Fruit fly (Drosophila melanogaster) whole organism, embryonic: ENCODE results near the gene Rtnl1.

ENCODE experiments used
- Abd-B ChIP-seq: fragments of 200-800 bp; sonication (Bioruptor generic); optimal IDR thresholded peaks from 2 replicates; lab custom pipeline; 2018; ENCODE audit warnings: missing biosample characterization, mild to moderate bottlenecking, missing genetic modification characterization, moderate library complexity
- B-H2 ChIP-seq: fragments of 200-800 bp; sonication (Bioruptor generic); optimal IDR thresholded peaks from 2 replicates; lab custom pipeline; 2018; ENCODE audit warnings: missing biosample characterization, mild to moderate bottlenecking, missing genetic modification characterization
- CG11723 ChIP-seq: fragments of 200-800 bp; sonication (Bioruptor generic); optimal IDR thresholded peaks from 2 replicates; lab custom pipeline; 2017; ENCODE audit warnings: missing biosample characterization, mild to moderate bottlenecking, missing genetic modification characterization
- CG12155 ChIP-seq: fragments of 200-800 bp; sonication (Bioruptor generic); optimal IDR thresholded peaks from 3 replicates; lab custom pipeline; 2016; ENCODE audit warnings: missing biosample characterization, missing genetic modification characterization
- CG1233 ChIP-seq: fragments of 200-800 bp; sonication (Bioruptor generic); optimal IDR thresholded peaks from 4 replicates; lab custom pipeline; 2018; ENCODE audit warnings: missing biosample characterization, mild to moderate bottlenecking, missing genetic modification characterization
- CG15601 ChIP-seq: fragments of 200-800 bp; sonication (Bioruptor generic); optimal IDR thresholded peaks from 3 replicates; lab custom pipeline; 2019; ENCODE audit warnings: missing biosample characterization, mild to moderate bottlenecking, missing genetic modification characterization, moderate library complexity
- CG17829 ChIP-seq: fragments of 200-800 bp; optimal IDR thresholded peaks from 2 replicates; lab custom pipeline; 2019; ENCODE audit warnings: missing biosample characterization, mild to moderate bottlenecking, missing genetic modification characterization, moderate library complexity
- CG2712 ChIP-seq: fragments of 200-800 bp; optimal IDR thresholded peaks from 3 replicates; lab custom pipeline; 2019; ENCODE audit warnings: missing biosample characterization, mild to moderate bottlenecking, missing genetic modification characterization, moderate library complexity
- CG2889 ChIP-seq: fragments of 200-800 bp; sonication (Bioruptor generic); IDR thresholded peaks from 3 replicates; pipeline ENCODE4 v1.3.6; 2022; ENCODE audit warnings: missing biosample characterization, missing genetic modification characterization
- CG33213 ChIP-seq: fragments of 200-800 bp; sonication (Bioruptor generic); optimal IDR thresholded peaks from 3 replicates; lab custom pipeline; 2016; ENCODE audit warnings: missing biosample characterization, missing genetic modification characterization
- CG3407 ChIP-seq: fragments of 200-800 bp; sonication (Bioruptor generic); optimal IDR thresholded peaks from 2 replicates; lab custom pipeline; 2018; ENCODE audit warnings: missing biosample characterization, mild to moderate bottlenecking, missing genetic modification characterization
- CG7963 ChIP-seq: fragments of 200-800 bp; sonication (Bioruptor generic); IDR thresholded peaks from 3 replicates; pipeline ENCODE4 v1.3.6; 2022; ENCODE audit warnings: missing biosample characterization, missing genetic modification characterization; ENCODE audit not compliant: partially characterized antibody
- CG8089 ChIP-seq: fragments of 200-800 bp; sonication (Bioruptor generic); optimal IDR thresholded peaks from 3 replicates; lab custom pipeline; 2016; ENCODE audit warnings: missing biosample characterization, missing genetic modification characterization
- CTCF ChIP-seq: fragments of 200-800 bp; sonication (Bioruptor generic); optimal IDR thresholded peaks from 2 replicates; lab custom pipeline; 2017; ENCODE audit warnings: missing biosample characterization, mild to moderate bottlenecking, missing genetic modification characterization, moderate library complexity
- Dek ChIP-seq: fragments of 200-800 bp; sonication (Bioruptor generic); optimal IDR thresholded peaks from 3 replicates; lab custom pipeline; 2019; ENCODE audit warnings: missing biosample characterization, mild to moderate bottlenecking, missing genetic modification characterization, moderate library complexity
- Eip74EF ChIP-seq, 2 experiments: fragments of 200-800 bp in 1 of 2; fragments of >200 bp in 1 of 2; sonication (Bioruptor generic) in 1 of 2; optimal IDR thresholded peaks; 2 replicates each; lab custom pipeline; 2017 to 2019; ENCODE audit warnings: missing biosample characterization in 2 of 2, missing genetic modification characterization in 2 of 2, mild to moderate bottlenecking in 1 of 2, moderate library complexity in 1 of 2
- Fer2 ChIP-seq: fragments of 200-800 bp; sonication (Bioruptor generic); optimal IDR thresholded peaks from 2 replicates; lab custom pipeline; 2018; ENCODE audit warnings: missing biosample characterization, mild to moderate bottlenecking, missing genetic modification characterization, moderate library complexity
- H2.0 ChIP-seq: fragments of 200-800 bp; sonication (Bioruptor generic); IDR thresholded peaks from 2 replicates; pipeline ENCODE4 v1.3.6; 2022; ENCODE audit warnings: missing biosample characterization, missing genetic modification characterization
- HmgD ChIP-seq: fragments of 200-800 bp; sonication (Bioruptor generic); optimal IDR thresholded peaks from 3 replicates; lab custom pipeline; 2016; ENCODE audit warnings: missing biosample characterization, missing genetic modification characterization
- Nf-YA ChIP-seq: fragments of 200-800 bp; sonication (Bioruptor generic); IDR thresholded peaks from 2 replicates; pipeline ENCODE4 v1.3.6; 2022; ENCODE audit warnings: missing biosample characterization, missing genetic modification characterization
- NfI ChIP-seq: fragments of 200-800 bp; sonication (Bioruptor generic); optimal IDR thresholded peaks from 3 replicates; lab custom pipeline; 2018; ENCODE audit warnings: missing biosample characterization, mild to moderate bottlenecking, missing genetic modification characterization, moderate library complexity
- Optix ChIP-seq: fragments of 200-800 bp; sonication (Bioruptor generic); IDR thresholded peaks from 3 replicates; pipeline ENCODE4 v1.3.6; 2022; ENCODE audit warnings: missing biosample characterization, missing genetic modification characterization
- PHDP ChIP-seq: fragments of 200-800 bp; sonication (Bioruptor generic); optimal IDR thresholded peaks from 3 replicates; lab custom pipeline; 2018; ENCODE audit warnings: missing biosample characterization, mild to moderate bottlenecking, missing genetic modification characterization, moderate library complexity
- TFAM ChIP-seq: fragments of 200-800 bp; sonication (Bioruptor generic); optimal IDR thresholded peaks from 2 replicates; lab custom pipeline; 2017; ENCODE audit warnings: missing biosample characterization, missing genetic modification characterization, inconsistent platforms
- Vsx1 ChIP-seq: fragments of 200-800 bp; sonication (Bioruptor generic); optimal IDR thresholded peaks from 2 replicates; lab custom pipeline; 2017; ENCODE audit warnings: missing biosample characterization, mild to moderate bottlenecking, missing genetic modification characterization, missing genetic modification reagents
- ab ChIP-seq: fragments of 200-800 bp; sonication (Bioruptor generic); optimal IDR thresholded peaks from 2 replicates; lab custom pipeline; 2016; ENCODE audit warnings: missing biosample characterization, missing genetic modification characterization
- abd-A ChIP-seq: fragments of 200-800 bp; sonication (Bioruptor generic); optimal IDR thresholded peaks from 3 replicates; lab custom pipeline; 2019; ENCODE audit warnings: missing biosample characterization, mild to moderate bottlenecking, missing genetic modification characterization, moderate library complexity
- ap ChIP-seq: fragments of 200-800 bp; sonication (Bioruptor generic); IDR thresholded peaks from 2 replicates; pipeline ENCODE4 v1.3.6; 2022; ENCODE audit warnings: missing biosample characterization, missing genetic modification characterization
- ara ChIP-seq: fragments of 200-800 bp; sonication (Bioruptor generic); IDR thresholded peaks from 2 replicates; pipeline ENCODE4 v1.3.6; 2022; ENCODE audit warnings: missing biosample characterization, missing genetic modification characterization
- ash1 ChIP-seq: fragments of 200-800 bp; sonication (Bioruptor generic); optimal IDR thresholded peaks from 2 replicates; lab custom pipeline; 2018; ENCODE audit warnings: missing biosample characterization, mild to moderate bottlenecking, missing genetic modification characterization
- cas ChIP-seq: fragments of 200-800 bp; sonication (Bioruptor generic); IDR thresholded peaks from 2 replicates; pipeline ENCODE4 v1.3.6; 2022; ENCODE audit warnings: missing biosample characterization, missing genetic modification characterization
- dm ChIP-seq: fragments of 200-800 bp; sonication (Bioruptor generic); optimal IDR thresholded peaks from 3 replicates; lab custom pipeline; 2016; ENCODE audit warnings: missing biosample characterization, missing genetic modification characterization
- dmrt11E ChIP-seq: fragments of 200-800 bp; sonication (Bioruptor generic); optimal IDR thresholded peaks from 3 replicates; lab custom pipeline; 2018; ENCODE audit warnings: missing biosample characterization, mild to moderate bottlenecking, missing genetic modification characterization, moderate library complexity
- dpn ChIP-seq, 2 experiments: fragments of 200-800 bp; sonication (Bioruptor generic); optimal IDR thresholded peaks; 3 replicates each; lab custom pipeline; 2016; ENCODE audit warnings: missing biosample characterization in 2 of 2, missing genetic modification characterization in 2 of 2
- en ChIP-seq: fragments of 200-800 bp; sonication (Bioruptor generic); optimal IDR thresholded peaks from 2 replicates; lab custom pipeline; 2016; ENCODE audit warnings: missing biosample characterization, missing genetic modification characterization
- eve ChIP-seq, 2 experiments: fragments of >200 bp; optimal IDR thresholded peaks; 2 replicates each; lab custom pipeline; 2017; ENCODE audit warnings: missing biosample characterization in 2 of 2, missing genetic modification characterization in 2 of 2
- ewg ChIP-seq: fragments of 200-800 bp; sonication (Bioruptor generic); optimal IDR thresholded peaks from 3 replicates; lab custom pipeline; 2017; ENCODE audit warnings: mild to moderate bottlenecking, missing biosample characterization, missing genetic modification reagents, missing genetic modification characterization
- gro ChIP-seq: fragments of 200-800 bp; sonication (Bioruptor generic); optimal IDR thresholded peaks from 2 replicates; lab custom pipeline; 2016; ENCODE audit warnings: missing biosample characterization, missing genetic modification characterization
- h ChIP-seq: fragments of >200 bp; optimal IDR thresholded peaks from 2 replicates; lab custom pipeline; 2017
- jing ChIP-seq: fragments of 200-800 bp; sonication (Bioruptor generic); optimal IDR thresholded peaks from 2 replicates; lab custom pipeline; 2018; ENCODE audit warnings: missing biosample characterization, mild to moderate bottlenecking, missing genetic modification characterization
- mam ChIP-seq: fragments of 200-800 bp; sonication (Bioruptor generic); optimal IDR thresholded peaks from 3 replicates; lab custom pipeline; 2016; ENCODE audit warnings: missing biosample characterization, missing genetic modification characterization
- pb ChIP-seq: fragments of 200-800 bp; sonication (Bioruptor generic); optimal IDR thresholded peaks from 3 replicates; lab custom pipeline; 2016; ENCODE audit warnings: missing biosample characterization, missing genetic modification characterization
- peb ChIP-seq: fragments of 200-800 bp; sonication (Bioruptor generic); IDR thresholded peaks from 2 replicates; pipeline ENCODE4 v1.3.6; 2022; ENCODE audit warnings: missing biosample characterization, missing genetic modification characterization
- pfk ChIP-seq: fragments of 200-800 bp; sonication (Bioruptor generic); optimal IDR thresholded peaks from 2 replicates; lab custom pipeline; 2018; ENCODE audit warnings: missing biosample characterization, mild to moderate bottlenecking, missing genetic modification characterization, moderate library complexity
- psq ChIP-seq: fragments of 200-800 bp; sonication (Bioruptor generic); optimal IDR thresholded peaks from 2 replicates; lab custom pipeline; 2017; ENCODE audit warnings: missing biosample characterization, missing genetic modification characterization
- repo ChIP-seq: fragments of 200-800 bp; sonication (Bioruptor generic); optimal IDR thresholded peaks from 2 replicates; lab custom pipeline; 2016; ENCODE audit warnings: missing biosample characterization, missing genetic modification characterization
- sc ChIP-seq, 3 experiments: fragments of >200 bp in 2 of 3; fragments of 200-800 bp in 1 of 3; sonication (Bioruptor generic) in 1 of 3; optimal IDR thresholded peaks; 2 replicates in 2 of 3; 3 replicates in 1 of 3; lab custom pipeline; 2017; ENCODE audit warnings: mild to moderate bottlenecking in 1 of 3, missing biosample characterization in 1 of 3, missing genetic modification characterization in 1 of 3, missing genetic modification reagents in 1 of 3
- toy ChIP-seq: fragments of 200-800 bp; sonication (Bioruptor generic); IDR thresholded peaks from 2 replicates; pipeline ENCODE4 v1.3.6; 2022; ENCODE audit warnings: missing biosample characterization, missing genetic modification characterization
- ttk ChIP-seq: fragments of 200-800 bp; sonication (Bioruptor generic); IDR thresholded peaks from 2 replicates; pipeline ENCODE4 v2.1.2; 2022; ENCODE audit warnings: missing biosample characterization, missing genetic modification characterization
- tx ChIP-seq: fragments of 200-800 bp; sonication (Bioruptor generic); optimal IDR thresholded peaks from 2 replicates; lab custom pipeline; 2016; ENCODE audit warnings: missing biosample characterization, missing genetic modification characterization
- wdn ChIP-seq: fragments of 200-800 bp; sonication (Bioruptor generic); IDR thresholded peaks from 2 replicates; pipeline ENCODE4 v1.3.6; 2022; ENCODE audit warnings: missing biosample characterization, missing genetic modification characterization
- zfh1 ChIP-seq: fragments of 200-800 bp; sonication (Bioruptor generic); IDR thresholded peaks from 3 replicates; pipeline ENCODE4 v1.3.6; 2022; ENCODE audit warnings: missing biosample characterization, missing genetic modification characterization

The Rtnl1 gene

dm6 chr2L:4973731-4974415 lies 35.6 kb downstream of the Rtnl1 start, which contains the start of gene mRpL28 (continued):
- no peak for TF ChIP-seq en (GFP tag; lab: Kevin White, UChicago)
- TF ChIP-seq CG1233 (GFP tag; lab: Kevin White, UChicago), result no peak
- peak; percentile 21 for TF ChIP-seq CG15601
- no peak for TF ChIP-seq ash1 (GFP tag; lab: Kevin White, UChicago)
- no peak for TF ChIP-seq dm (GFP tag; lab: Kevin White, UChicago)
- TF ChIP-seq CG33213 (GFP tag; lab: Kevin White, UChicago), result no peak
- no peak for TF ChIP-seq gro (GFP tag; lab: Kevin White, UChicago)
- no peak for TF ChIP-seq CG3407
- TF ChIP-seq repo (GFP tag; lab: Kevin White, UChicago), result no peak
- peak in 1 of 2 experiments; percentile 38 for TF ChIP-seq Eip74EF (GFP tag; optimal IDR thresholded peaks at IDR 0.05; lab: Kevin White, UChicago)
- no peak for TF ChIP-seq CG7963 (GFP tag; lab: Robert Waterston, UW)
- TF ChIP-seq Vsx1 (GFP tag; lab: Kevin White, UChicago), result no peak
- no peak for TF ChIP-seq mam
- peak; percentile 3 for TF ChIP-seq CTCF (GFP tag; lab: Kevin White, UChicago)
- no peak for TF ChIP-seq Abd-B (GFP tag; lab: Kevin White, UChicago)
- no peak for TF ChIP-seq jing
- no peak for TF ChIP-seq pb (GFP tag; lab: Kevin White, UChicago)
- no peak for TF ChIP-seq Dek (tag; lab: Kevin White, UChicago)
- TF ChIP-seq peb (GFP tag; lab: Robert Waterston, UW), result no peak
- no peak for TF ChIP-seq Optix
- no peak for TF ChIP-seq ap
- no peak for TF ChIP-seq eve (GFP tag; optimal IDR thresholded peaks at IDR 0.05; lab: Kevin White, UChicago)
- peak; percentile 7 for TF ChIP-seq CG17829
- no peak for TF ChIP-seq CG12155 (GFP tag; lab: Kevin White, UChicago)
- TF ChIP-seq zfh1 (GFP tag; lab: Robert Waterston, UW), result no peak
- TF ChIP-seq CG8089 (GFP tag; lab: Kevin White, UChicago), result no peak
- TF ChIP-seq sc (optimal IDR thresholded peaks at IDR 0.05; lab: Kevin White, UChicago), result no peak
- no peak for TF ChIP-seq sc (GFP tag; optimal IDR thresholded peaks at IDR 0.05; lab: Kevin White, UChicago)
- TF ChIP-seq ab (GFP tag; lab: Kevin White, UChicago), result no peak
- no peak for TF ChIP-seq NfI
- no peak for TF ChIP-seq HmgD (GFP tag; lab: Kevin White, UChicago)
- TF ChIP-seq dpn (GFP tag; optimal IDR thresholded peaks at IDR 0.05; lab: Kevin White, UChicago), result no peak
- TF ChIP-seq ttk, result no peak
- TF ChIP-seq CG2889 (GFP tag; lab: Robert Waterston, UW), result no peak
- peak; percentile 41 for TF ChIP-seq CG2712 (tag; lab: Kevin White, UChicago)
- TF ChIP-seq dmrt11E (tag; lab: Kevin White, UChicago), result no peak
- no peak for TF ChIP-seq H2.0 (GFP tag; lab: Robert Waterston, UW)
- TF ChIP-seq PHDP, result peak; percentile 18
- TF ChIP-seq Nf-YA, result no peak
- TF ChIP-seq tx, result no peak
- no peak for TF ChIP-seq TFAM
- peak; percentile 43 for TF ChIP-seq B-H2 (GFP tag; lab: Kevin White, UChicago)
- TF ChIP-seq CG11723 (GFP tag; lab: Kevin White, UChicago), result no peak
- no peak for TF ChIP-seq wdn (GFP tag; lab: Robert Waterston, UW)
- TF ChIP-seq cas (GFP tag; lab: Robert Waterston, UW), result no peak
- TF ChIP-seq toy (GFP tag; lab: Robert Waterston, UW), result no peak
- no peak for TF ChIP-seq ewg
- TF ChIP-seq pfk (GFP tag; lab: Kevin White, UChicago), result no peak
- TF ChIP-seq psq (GFP tag; lab: Kevin White, UChicago), result no peak
- TF ChIP-seq ara (GFP tag; lab: Robert Waterston, UW), result no peak
- TF ChIP-seq h (lab: Kevin White, UChicago), result no peak
- TF ChIP-seq Fer2 (tag; lab: Kevin White, UChicago), result no peak
- TF ChIP-seq abd-A (tag; lab: Kevin White, UChicago), result no peak
